Fruit fly (Drosophila melanogaster) whole organism, embryonic: ENCODE data around the gene Ptp69D.

ENCODE experiments used
- Antp ChIP-seq: fragments of 200-800 bp; sonication (Bioruptor generic); optimal IDR thresholded peaks from 3 replicates; lab custom pipeline; 2016; ENCODE audit warnings: missing biosample characterization, missing genetic modification characterization
- B-H2 ChIP-seq: fragments of 200-800 bp; sonication (Bioruptor generic); optimal IDR thresholded peaks from 2 replicates; lab custom pipeline; 2018; ENCODE audit warnings: missing biosample characterization, mild to moderate bottlenecking, missing genetic modification characterization
- CG1024 ChIP-seq: fragments of 200-800 bp; sonication (Bioruptor generic); IDR thresholded peaks from 2 replicates; pipeline ENCODE4 v1.3.6; 2022; ENCODE audit warnings: missing biosample characterization, missing genetic modification characterization
- CG10267 ChIP-seq: fragments of 200-800 bp; sonication (Bioruptor generic); optimal IDR thresholded peaks from 2 replicates; lab custom pipeline; 2018; ENCODE audit warnings: missing biosample characterization, mild to moderate bottlenecking, missing genetic modification characterization, moderate library complexity
- CG10321 ChIP-seq: fragments of 200-800 bp; sonication (Bioruptor generic); IDR thresholded peaks from 2 replicates; pipeline ENCODE4 v1.3.6; 2022; ENCODE audit warnings: missing biosample characterization, missing genetic modification characterization
- CG11247 ChIP-seq: fragments of 200-800 bp; sonication (Bioruptor generic); IDR thresholded peaks from 2 replicates; pipeline ENCODE4 v1.3.6; 2022; ENCODE audit warnings: missing biosample characterization, missing genetic modification characterization
- CG11695 ChIP-seq: fragments of 200-800 bp; sonication (Bioruptor generic); IDR thresholded peaks from 3 replicates; pipeline ENCODE4 v1.3.6; 2022; ENCODE audit warnings: missing biosample characterization, missing genetic modification characterization
- CG12219 ChIP-seq: fragments of 200-800 bp; sonication (Bioruptor generic); optimal IDR thresholded peaks from 3 replicates; lab custom pipeline; 2018; ENCODE audit warnings: missing biosample characterization, mild to moderate bottlenecking, missing genetic modification characterization
- CG12391 ChIP-seq: fragments of 200-800 bp; sonication (Bioruptor generic); optimal IDR thresholded peaks from 3 replicates; lab custom pipeline; 2018; ENCODE audit warnings: missing biosample characterization, mild to moderate bottlenecking, missing genetic modification characterization, moderate library complexity
- CG13775 ChIP-seq: fragments of 200-800 bp; sonication (Bioruptor generic); optimal IDR thresholded peaks from 3 replicates; lab custom pipeline; 2017; ENCODE audit warnings: missing biosample characterization, mild to moderate bottlenecking, missing genetic modification characterization
- CG15073 ChIP-seq: fragments of 200-800 bp; sonication (Bioruptor generic); optimal IDR thresholded peaks from 2 replicates; lab custom pipeline; 2016; ENCODE audit warnings: missing biosample characterization, missing genetic modification characterization
- CG1602 ChIP-seq: fragments of 200-800 bp; sonication (Bioruptor generic); optimal IDR thresholded peaks from 3 replicates; lab custom pipeline; 2016; ENCODE audit warnings: missing biosample characterization, missing genetic modification characterization
- CG18011 ChIP-seq: fragments of 200-800 bp; sonication (Bioruptor generic); optimal IDR thresholded peaks from 2 replicates; lab custom pipeline; 2017; ENCODE audit warnings: missing biosample characterization, missing genetic modification characterization, mild to moderate bottlenecking, moderate library complexity, missing genotype
- CG18764 ChIP-seq: fragments of 200-800 bp; sonication (Bioruptor generic); optimal IDR thresholded peaks from 3 replicates; lab custom pipeline; 2016; ENCODE audit warnings: missing biosample characterization, missing genetic modification characterization
- CG2116 ChIP-seq: fragments of 200-800 bp; sonication (Bioruptor generic); optimal IDR thresholded peaks from 3 replicates; lab custom pipeline; 2018; ENCODE audit warnings: missing biosample characterization, mild to moderate bottlenecking, missing genetic modification characterization
- CG2875 ChIP-seq: fragments of 200-800 bp; sonication (Bioruptor generic); optimal IDR thresholded peaks from 2 replicates; lab custom pipeline; 2017; ENCODE audit warnings: missing biosample characterization, mild to moderate bottlenecking, missing genetic modification characterization, missing genetic modification reagents
- CG32767 ChIP-seq: fragments of 200-800 bp; sonication (Bioruptor generic); IDR thresholded peaks from 2 replicates; pipeline ENCODE4 v1.3.6; 2022; ENCODE audit warnings: missing biosample characterization, missing genetic modification characterization
- CG3838 ChIP-seq: fragments of 200-800 bp; sonication (Bioruptor generic); optimal IDR thresholded peaks from 3 replicates; lab custom pipeline; 2016; ENCODE audit warnings: missing biosample characterization, missing genetic modification characterization
- CG4424 ChIP-seq: fragments of 200-800 bp; sonication (Bioruptor generic); optimal IDR thresholded peaks from 3 replicates; lab custom pipeline; 2016; ENCODE audit warnings: missing biosample characterization, missing genetic modification characterization
- CG7357 ChIP-seq: fragments of 200-800 bp; sonication (Bioruptor generic); IDR thresholded peaks from 3 replicates; pipeline ENCODE4 v1.3.6; 2022; ENCODE audit warnings: missing biosample characterization, missing genetic modification characterization
- CG7963 ChIP-seq: fragments of 200-800 bp; sonication (Bioruptor generic); IDR thresholded peaks from 3 replicates; pipeline ENCODE4 v1.3.6; 2022; ENCODE audit warnings: missing biosample characterization, missing genetic modification characterization; ENCODE audit not compliant: partially characterized antibody
- D ChIP-seq, 2 experiments: fragments of 200-800 bp in 1 of 2; fragments of >200 bp in 1 of 2; sonication (Bioruptor generic) in 1 of 2; optimal IDR thresholded peaks; 2 replicates in 1 of 2; 3 replicates in 1 of 2; lab custom pipeline; 2017; ENCODE audit warnings: mild to moderate bottlenecking in 1 of 2, missing biosample characterization in 1 of 2, missing genetic modification characterization in 1 of 2, missing genetic modification reagents in 1 of 2
- D19A ChIP-seq: fragments of 200-800 bp; optimal IDR thresholded peaks from 3 replicates; lab custom pipeline; 2019; ENCODE audit warnings: missing biosample characterization, mild to moderate bottlenecking, missing genetic modification characterization, moderate library complexity
- Dek ChIP-seq: fragments of 200-800 bp; sonication (Bioruptor generic); optimal IDR thresholded peaks from 3 replicates; lab custom pipeline; 2019; ENCODE audit warnings: missing biosample characterization, mild to moderate bottlenecking, missing genetic modification characterization, moderate library complexity
- ERR ChIP-seq: fragments of 200-800 bp; sonication (Bioruptor generic); optimal IDR thresholded peaks from 2 replicates; lab custom pipeline; 2016; ENCODE audit warnings: missing biosample characterization, missing genetic modification characterization
- Hmr ChIP-seq: fragments of 200-800 bp; sonication (Bioruptor generic); optimal IDR thresholded peaks from 3 replicates; lab custom pipeline; 2017; ENCODE audit warnings: mild to moderate bottlenecking, missing biosample characterization, missing genetic modification reagents, missing genetic modification characterization
- Jarid2 ChIP-seq: fragments of 200-800 bp; sonication (Bioruptor generic); optimal IDR thresholded peaks from 3 replicates; lab custom pipeline; 2017; ENCODE audit warnings: mild to moderate bottlenecking, missing biosample characterization, missing genetic modification reagents, missing genetic modification characterization
- Lim3 ChIP-seq: fragments of 200-800 bp; sonication (Bioruptor generic); IDR thresholded peaks from 2 replicates; pipeline ENCODE4 v1.3.6; 2022; ENCODE audit warnings: missing biosample characterization, missing genetic modification characterization
- MESR4 ChIP-seq: fragments of 200-800 bp; sonication (Bioruptor generic); optimal IDR thresholded peaks from 2 replicates; lab custom pipeline; 2018; ENCODE audit warnings: missing biosample characterization, mild to moderate bottlenecking, missing genetic modification characterization, moderate library complexity
- Ptx1 ChIP-seq: fragments of 200-800 bp; sonication (Bioruptor generic); IDR thresholded peaks from 2 replicates; pipeline ENCODE4 v1.3.6; 2022; ENCODE audit warnings: missing biosample characterization, missing genetic modification characterization
- Sry-δ ChIP-seq: fragments of 200-800 bp; sonication (Bioruptor generic); optimal IDR thresholded peaks from 2 replicates; lab custom pipeline; 2016; ENCODE audit warnings: missing biosample characterization, missing genetic modification characterization
- Taf1 ChIP-seq: fragments of 200-800 bp; sonication (Bioruptor generic); IDR thresholded peaks from 2 replicates; pipeline ENCODE4 v1.3.6; 2022; ENCODE audit warnings: missing biosample characterization, missing genetic modification characterization
- ac ChIP-seq: fragments of 200-800 bp; sonication (Bioruptor generic); optimal IDR thresholded peaks from 3 replicates; lab custom pipeline; 2017; ENCODE audit warnings: missing biosample characterization, mild to moderate bottlenecking, missing genetic modification characterization
- ase ChIP-seq: fragments of 200-800 bp; sonication (Bioruptor generic); IDR thresholded peaks from 3 replicates; pipeline ENCODE4 v1.3.6; 2022; ENCODE audit warnings: missing biosample characterization, missing genetic modification characterization
- ash1 ChIP-seq: fragments of 200-800 bp; sonication (Bioruptor generic); optimal IDR thresholded peaks from 2 replicates; lab custom pipeline; 2018; ENCODE audit warnings: missing biosample characterization, mild to moderate bottlenecking, missing genetic modification characterization
- bbx ChIP-seq: fragments of 200-800 bp; sonication (Bioruptor generic); IDR thresholded peaks from 2 replicates; pipeline ENCODE4 v1.3.6; 2022; ENCODE audit warnings: missing biosample characterization, missing genetic modification characterization; ENCODE audit not compliant: partially characterized antibody
- btn ChIP-seq: fragments of 200-800 bp; sonication (Bioruptor generic); optimal IDR thresholded peaks from 2 replicates; lab custom pipeline; 2016; ENCODE audit warnings: missing biosample characterization, missing genetic modification characterization
- chinmo ChIP-seq: fragments of 200-800 bp; sonication (Bioruptor generic); IDR thresholded peaks from 4 replicates; pipeline ENCODE4 v1.3.6; 2022; ENCODE audit warnings: missing biosample characterization, missing genetic modification characterization; ENCODE audit not compliant: partially characterized antibody
- esg ChIP-seq: fragments of 200-800 bp; sonication (Bioruptor generic); conservative IDR thresholded peaks from 2 replicates; pipeline ENCODE4 v1.3.6; 2022; ENCODE audit warnings: missing biosample characterization, missing genetic modification characterization
- eve ChIP-seq, 2 experiments: fragments of >200 bp; optimal IDR thresholded peaks; 2 replicates each; lab custom pipeline; 2017; ENCODE audit warnings: missing biosample characterization in 2 of 2, missing genetic modification characterization in 2 of 2
- ftz-f1 ChIP-seq: fragments of 200-800 bp; sonication (Bioruptor generic); optimal IDR thresholded peaks from 2 replicates; lab custom pipeline; 2016; ENCODE audit warnings: missing biosample characterization, missing genetic modification characterization
- grn ChIP-seq: fragments of 200-800 bp; sonication (Bioruptor generic); optimal IDR thresholded peaks from 3 replicates; lab custom pipeline; 2017; ENCODE audit warnings: missing biosample characterization, missing genetic modification characterization
- inv ChIP-seq: fragments of 200-800 bp; sonication (Bioruptor generic); IDR thresholded peaks from 2 replicates; pipeline ENCODE4 v1.3.6; 2022; ENCODE audit warnings: missing biosample characterization, missing genetic modification characterization; ENCODE audit not compliant: partially characterized antibody
- lmd ChIP-seq: fragments of 200-800 bp; sonication (Bioruptor generic); IDR thresholded peaks from 2 replicates; pipeline ENCODE4 v1.3.6; 2022; ENCODE audit warnings: missing biosample characterization, missing genetic modification characterization
- pb ChIP-seq: fragments of 200-800 bp; sonication (Bioruptor generic); optimal IDR thresholded peaks from 3 replicates; lab custom pipeline; 2016; ENCODE audit warnings: missing biosample characterization, missing genetic modification characterization
- ranshi ChIP-seq: fragments of 200-800 bp; sonication (Bioruptor generic); IDR thresholded peaks from 2 replicates; pipeline ENCODE4 v1.3.6; 2022; ENCODE audit warnings: missing biosample characterization, missing genetic modification characterization
- sima ChIP-seq: fragments of 200-800 bp; sonication (Bioruptor generic); optimal IDR thresholded peaks from 2 replicates; lab custom pipeline; 2016; ENCODE audit warnings: missing biosample characterization, missing genetic modification characterization
- stwl ChIP-seq: fragments of 200-800 bp; sonication (Bioruptor generic); optimal IDR thresholded peaks from 3 replicates; lab custom pipeline; 2018; ENCODE audit warnings: missing biosample characterization, mild to moderate bottlenecking, missing genetic modification characterization, moderate library complexity
- tap ChIP-seq: fragments of 200-800 bp; optimal IDR thresholded peaks from 3 replicates; lab custom pipeline; 2019; ENCODE audit warnings: missing biosample characterization, mild to moderate bottlenecking, missing genetic modification characterization, moderate library complexity
- toy ChIP-seq: fragments of 200-800 bp; sonication (Bioruptor generic); IDR thresholded peaks from 2 replicates; pipeline ENCODE4 v1.3.6; 2022; ENCODE audit warnings: missing biosample characterization, missing genetic modification characterization
- vnd ChIP-seq: fragments of 200-800 bp; sonication (Bioruptor generic); IDR thresholded peaks from 3 replicates; pipeline ENCODE4 v1.3.6; 2022; ENCODE audit warnings: missing biosample characterization, missing genetic modification characterization; ENCODE audit not compliant: partially characterized antibody

Gene Ptp69D

DNA sequence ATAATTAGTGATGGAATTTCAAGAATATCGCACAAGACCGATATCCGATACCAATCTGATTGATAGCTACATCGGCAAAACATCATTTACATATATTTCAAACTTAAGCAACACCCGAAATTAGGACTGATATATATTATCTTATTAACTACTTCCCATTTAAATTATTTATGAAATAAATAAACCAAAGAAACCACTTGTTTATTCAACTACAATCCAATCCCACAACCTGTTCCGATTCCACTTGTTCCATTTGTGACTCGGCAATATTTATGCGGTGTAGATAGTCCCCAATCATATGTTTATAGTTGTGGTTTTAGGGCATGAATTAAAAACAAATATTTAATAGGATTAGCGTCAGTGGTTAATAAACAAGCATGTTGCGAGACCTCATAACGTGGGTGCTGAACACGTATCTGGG lies 20.0 kb downstream of the Ptp69D start, which contains the start of the genes CG10973 and Vps13D (continued):
- no peak for TF ChIP-seq D (optimal IDR thresholded peaks at IDR 0.05; lab: Kevin White, UChicago)
- peak; percentile 39 for TF ChIP-seq D (GFP tag; optimal IDR thresholded peaks at IDR 0.05; lab: Kevin White, UChicago)
- TF ChIP-seq Hmr, result no peak
- TF ChIP-seq CG12391 (tag; lab: Kevin White, UChicago), result no peak
- no peak for TF ChIP-seq ERR
- no peak for TF ChIP-seq btn (GFP tag; lab: Kevin White, UChicago)
- TF ChIP-seq ftz-f1 (GFP tag; lab: Kevin White, UChicago), result no peak
- peak; percentile 86 for TF ChIP-seq Sry-δ (GFP tag; lab: Kevin White, UChicago)
- TF ChIP-seq CG32767 (GFP tag; lab: Robert Waterston, UW), result no peak
- no peak for TF ChIP-seq Lim3
- no peak for TF ChIP-seq Taf1 (GFP tag; lab: Robert Waterston, UW)
- peak; percentile 61 for TF ChIP-seq CG13775 (GFP tag; lab: Kevin White, UChicago)
- TF ChIP-seq MESR4 (GFP tag; lab: Kevin White, UChicago), result peak; percentile 42
- peak; percentile 100 for TF ChIP-seq CG18764 (GFP tag; lab: Kevin White, UChicago)
- TF ChIP-seq CG11695 (GFP tag; lab: Robert Waterston, UW), result no peak
- TF ChIP-seq esg (GFP tag; lab: Robert Waterston, UW), result no peak
- peak; percentile 52 for TF ChIP-seq CG4424 (GFP tag; lab: Kevin White, UChicago)
- TF ChIP-seq Dek, result no peak
- peak in 1 of 2 experiments; percentile 66 for TF ChIP-seq eve (GFP tag; optimal IDR thresholded peaks at IDR 0.05; lab: Kevin White, UChicago)
- TF ChIP-seq CG10321 (GFP tag; lab: Robert Waterston, UW), result no peak
- no peak for TF ChIP-seq grn (GFP tag; lab: Kevin White, UChicago)
- no peak for TF ChIP-seq CG12219 (GFP tag; lab: Kevin White, UChicago)
- TF ChIP-seq CG15073, result no peak
- peak; percentile 64 for TF ChIP-seq CG7963 (GFP tag; lab: Robert Waterston, UW)
- peak; percentile 33 for TF ChIP-seq CG3838 (GFP tag; lab: Kevin White, UChicago)
- peak; percentile 86 for TF ChIP-seq bbx (GFP tag; lab: Robert Waterston, UW)
- TF ChIP-seq pb (GFP tag; lab: Kevin White, UChicago), result no peak
- no peak for TF ChIP-seq Jarid2
- peak; percentile 61 for TF ChIP-seq stwl
- no peak for TF ChIP-seq B-H2 (GFP tag; lab: Kevin White, UChicago)
- TF ChIP-seq CG1602, result peak; percentile 44
- TF ChIP-seq ash1 (GFP tag; lab: Kevin White, UChicago), result no peak
- TF ChIP-seq CG2875 (GFP tag; lab: Kevin White, UChicago), result peak; percentile 81
- TF ChIP-seq sima, result peak; percentile 55
- peak; percentile 86 for TF ChIP-seq CG2116
- TF ChIP-seq ranshi (GFP tag; lab: Robert Waterston, UW), result peak; percentile 47; the same call in 1 of the 2 replicates
- TF ChIP-seq ase (GFP tag; lab: Robert Waterston, UW), result no peak
- TF ChIP-seq D19A (tag; lab: Kevin White, UChicago), result no peak
- TF ChIP-seq chinmo (GFP tag; lab: Robert Waterston, UW), result no peak; the same call in 2 of the 4 replicates
- TF ChIP-seq CG11247 (GFP tag; lab: Robert Waterston, UW), result no peak
- no peak for TF ChIP-seq CG10267 (tag; lab: Kevin White, UChicago)
- TF ChIP-seq tap, result no peak
- TF ChIP-seq Antp (GFP tag; lab: Kevin White, UChicago), result no peak
- TF ChIP-seq Ptx1, result no peak
- peak; percentile 84 for TF ChIP-seq vnd (GFP tag; lab: Robert Waterston, UW)
- TF ChIP-seq inv (GFP tag; lab: Robert Waterston, UW), result peak; percentile 89
- TF ChIP-seq CG18011 (GFP tag; lab: Kevin White, UChicago), result peak; percentile 53
- TF ChIP-seq CG1024 (GFP tag; lab: Robert Waterston, UW), result 0 out of 2 replicates have a peak, but pooled peaks have one; percentile 26
- TF ChIP-seq toy, result no peak
- TF ChIP-seq ac (GFP tag; lab: Kevin White, UChicago), result no peak
- no peak for TF ChIP-seq lmd (GFP tag; lab: Robert Waterston, UW)
- no peak for TF ChIP-seq CG7357 (GFP tag; lab: Robert Waterston, UW)
